Worm (Caenorhabditis elegans): ENCODE measurements around the gene sra-30.

DNA sequence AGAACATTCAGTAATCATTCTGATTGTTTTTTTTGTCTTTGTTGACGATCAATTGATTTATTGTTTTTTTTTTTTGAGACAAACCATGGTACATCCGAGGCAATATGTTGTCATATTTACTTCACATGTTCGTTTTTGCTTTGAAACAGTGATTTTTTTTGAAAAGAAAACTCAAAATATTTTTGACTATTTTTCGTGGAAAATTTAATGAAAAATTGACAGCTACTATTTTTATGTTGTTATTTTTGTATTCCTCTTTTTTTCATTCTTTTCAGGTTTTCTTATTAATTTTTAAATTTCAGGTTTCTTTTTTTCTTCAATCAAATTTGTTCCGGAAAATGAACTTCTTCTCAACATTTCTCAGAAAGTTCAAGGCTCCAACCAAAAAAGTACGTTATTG, 42.8 kb upstream of the sra-30 start, which contains the start of gene Y73F8A.36:
- no peak for TF ChIP-seq jun-1 (tag; optimal IDR thresholded peaks at IDR 0.05)
- TF ChIP-seq nhr-11 (tag; optimal IDR thresholded peaks at IDR 0.05): no peak
- TF ChIP-seq aly-2 (tag; optimal IDR thresholded peaks at IDR 0.05): no peak

Measured in whole organism, L3 larva.